Fruit fly (Drosophila melanogaster): Measurements from ENCODE around the gene Rop.
A peak's percentile ranks its signal among the peaks of the same experiment; 100 is the strongest.

DNA sequence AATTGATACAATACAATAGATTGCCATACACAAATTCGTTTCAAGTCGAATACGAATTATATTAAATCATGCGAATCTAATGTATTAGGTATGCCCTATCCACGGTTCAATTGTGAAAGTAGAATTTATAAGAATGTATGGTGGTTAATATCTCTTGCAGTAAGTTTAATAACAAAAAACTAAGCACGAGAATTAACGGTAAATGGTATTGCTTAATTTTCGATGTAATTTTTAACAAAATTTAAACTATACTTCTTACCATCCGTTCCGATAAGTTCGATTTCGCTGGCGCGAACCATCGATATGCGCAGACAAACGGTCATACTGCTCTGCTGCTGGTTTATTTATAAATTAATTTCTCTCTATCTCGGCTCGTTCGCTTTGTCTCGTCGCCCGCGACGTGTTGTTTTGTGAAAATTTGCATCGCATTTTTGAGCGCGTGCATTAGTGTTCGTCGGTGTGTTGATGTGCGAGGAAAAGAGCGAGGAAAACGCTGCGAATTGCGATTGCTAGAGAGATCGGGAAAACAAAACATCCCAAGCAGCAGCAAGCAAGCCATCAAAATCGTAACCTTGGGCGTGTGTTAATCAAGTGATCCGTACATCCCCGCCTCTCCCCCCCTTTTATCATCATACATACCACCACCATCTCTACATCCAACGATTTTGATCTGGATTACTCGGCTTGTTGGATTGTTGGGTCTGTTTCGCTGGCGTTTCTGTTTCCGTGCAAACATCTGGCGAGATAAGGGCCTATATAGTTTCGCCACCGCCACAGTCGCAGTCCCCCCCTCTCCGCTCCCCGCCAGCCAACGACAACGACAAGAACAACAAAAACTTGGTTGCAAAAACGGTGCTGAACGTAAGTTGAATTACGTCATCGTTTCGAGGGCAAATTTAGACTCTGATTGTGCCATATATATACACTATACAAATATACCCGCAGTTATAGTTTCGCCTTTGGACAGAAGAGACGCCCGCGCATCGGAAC is 35.2 kb downstream of the Rop start, which contains the start of gene Fit1:
- TF ChIP-seq tin (GFP tag; optimal IDR thresholded peaks at IDR 0.05), result no peak
- peak; percentile 73 for TF ChIP-seq CG12769 (tag; optimal IDR thresholded peaks at IDR 0.05)
- no peak for TF ChIP-seq tap (tag; optimal IDR thresholded peaks at IDR 0.05)
- peak; percentile 82 for TF ChIP-seq sd (tag; optimal IDR thresholded peaks at IDR 0.05)
- TF ChIP-seq usp (GFP tag; optimal IDR thresholded peaks at IDR 0.05), result no peak
- TF ChIP-seq sqz (GFP tag; optimal IDR thresholded peaks at IDR 0.05), result no peak
- TF ChIP-seq Tbp (GFP tag; optimal IDR thresholded peaks at IDR 0.05), result no peak
